Fruit fly (Drosophila melanogaster) whole organism, wandering third instar larva: Measurements from ENCODE around the gene CG15145.

Experiments
- CG9705 ChIP-seq: fragments of 200-800 bp; sonication (Bioruptor generic); optimal IDR thresholded peaks from 2 replicates; lab custom pipeline; 2018; ENCODE audit warnings: missing biosample characterization, mild to moderate bottlenecking, missing genetic modification characterization
- Hnf4 ChIP-seq: fragments of 200-800 bp; sonication (Bioruptor generic); optimal IDR thresholded peaks from 2 replicates; lab custom pipeline; 2016; ENCODE audit warnings: missing biosample characterization, mild to moderate bottlenecking, missing genetic modification characterization
- Myc ChIP-seq: fragments of >200 bp; optimal IDR thresholded peaks from 2 replicates; lab custom pipeline; 2017
- fru ChIP-seq: fragments of 200-800 bp; sonication (Bioruptor generic); optimal IDR thresholded peaks from 3 replicates; lab custom pipeline; 2016; ENCODE audit warnings: missing biosample characterization, mild to moderate bottlenecking, missing genetic modification characterization
- psq ChIP-seq: fragments of 200-800 bp; sonication (Bioruptor generic); optimal IDR thresholded peaks from 3 replicates; lab custom pipeline; 2017; ENCODE audit warnings: missing biosample characterization, mild to moderate bottlenecking, missing genetic modification characterization, moderate library complexity
- woc ChIP-seq: sonication (Bioruptor generic); optimal IDR thresholded peaks from 2 replicates; lab custom pipeline; 2016; ENCODE audit warnings: missing biosample characterization, mild to moderate bottlenecking, missing genetic modification characterization

DNA sequence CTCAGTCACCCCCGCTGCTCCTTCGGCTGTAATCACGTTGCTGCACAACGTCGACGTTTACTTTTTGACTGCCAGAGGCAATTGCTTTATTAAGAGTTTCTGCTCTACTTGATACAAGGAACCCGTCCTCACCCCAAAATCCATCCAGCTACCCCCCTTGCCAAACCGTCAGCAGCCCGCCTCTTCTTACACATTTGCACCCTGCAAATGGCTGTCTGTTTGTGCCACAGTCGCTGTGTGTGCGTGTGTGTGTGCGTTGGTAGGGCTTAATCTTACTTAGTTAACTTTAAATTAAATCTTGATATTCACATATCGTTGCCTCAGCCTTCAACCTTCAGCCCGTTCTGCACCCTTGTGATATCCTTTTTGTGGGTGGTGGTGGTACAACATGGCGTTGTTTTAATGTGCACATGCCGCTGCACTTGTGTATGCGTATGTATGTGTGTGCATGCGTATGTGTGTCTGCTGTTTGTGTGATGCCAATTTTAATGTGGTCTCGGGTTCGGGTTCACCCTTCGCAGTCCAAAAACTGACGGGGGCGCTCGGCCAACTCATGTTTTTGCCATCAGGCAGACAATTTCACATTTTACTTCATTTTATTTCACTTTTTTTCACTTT lies 10.7 kb upstream of the CG15145 start:
- no peak for TF ChIP-seq woc (GFP tag; lab: Kevin White, UChicago)
- no peak for TF ChIP-seq fru (GFP tag; lab: Kevin White, UChicago)
- no peak for TF ChIP-seq Hnf4
- TF ChIP-seq psq (GFP tag; lab: Kevin White, UChicago): no peak
- TF ChIP-seq CG9705 (GFP tag; lab: Kevin White, UChicago): no peak
- TF ChIP-seq Myc: no peak
